Worm (Caenorhabditis elegans) whole organism, midembryonic: ENCODE results near the gene clec-50.

Experiments used
- T22C8.4 ChIP-seq: fragments of 200-800 bp; sonication (Bioruptor generic); IDR thresholded peaks from 2 replicates; pipeline ENCODE4 v1.3.6; 2022; ENCODE audit warnings: missing genetic modification characterization, missing compliant biosample characterization
- cog-1 ChIP-seq: sonication (generic microtip); optimal IDR thresholded peaks from 2 replicates; lab custom pipeline; 2016; ENCODE audit warnings: missing genetic modification characterization, missing compliant biosample characterization
- flt-1 ChIP-seq: fragments of 200-800 bp; sonication (Bioruptor generic); IDR thresholded peaks from 2 replicates; pipeline ENCODE4 v1.3.6; 2022; ENCODE audit warnings: missing genetic modification characterization, missing compliant biosample characterization
- klf-2 ChIP-seq: fragments of 200-800 bp; sonication (Bioruptor generic); conservative IDR thresholded peaks from 2 replicates; pipeline ENCODE4 v1.3.6; 2022; ENCODE audit warnings: missing genetic modification reagents, missing genetic modification characterization, missing compliant biosample characterization
- med-1 ChIP-seq: sonication (generic microtip); optimal IDR thresholded peaks from 2 replicates; lab custom pipeline; 2017; ENCODE audit warnings: missing genetic modification characterization, mild to moderate bottlenecking, missing compliant biosample characterization, antibody characterized with exemption, missing genetic modification reagents; ENCODE audit not compliant: insufficient read depth
- ref-1 ChIP-seq: fragments of 200-800 bp; sonication (Bioruptor generic); conservative IDR thresholded peaks from 2 replicates; pipeline ENCODE4 v1.3.6; 2022; ENCODE audit warnings: missing genetic modification reagents, missing genetic modification characterization, missing compliant biosample characterization
- tab-1 ChIP-seq: fragments of 200-800 bp; sonication (Bioruptor generic); IDR thresholded peaks from 2 replicates; pipeline ENCODE4 v1.3.6; 2022; ENCODE audit warnings: missing genetic modification characterization, missing compliant biosample characterization
- ztf-23 ChIP-seq: fragments of 200-800 bp; sonication (Bioruptor generic); IDR thresholded peaks from 2 replicates; pipeline ENCODE4 v1.3.6; 2022; ENCODE audit warnings: missing genetic modification reagents, missing genetic modification characterization, missing compliant biosample characterization
- ztf-29 ChIP-seq: fragments of 200-800 bp; sonication (Bioruptor generic); IDR thresholded peaks from 2 replicates; pipeline ENCODE4 v1.3.6; 2022; ENCODE audit warnings: missing genetic modification reagents, missing genetic modification characterization, missing compliant biosample characterization

clec-50 gene

ce11 chrV:19727990-19728389, 27.2 kb downstream of the clec-50 start:
- TF ChIP-seq cog-1 (tag; lab: Kevin White, UChicago), result no peak
- TF ChIP-seq tab-1 (GFP tag; lab: Robert Waterston, UW), result no peak
- TF ChIP-seq med-1 (GFP tag; lab: Kevin White, UChicago), result no peak
- TF ChIP-seq ref-1 (GFP tag; lab: Robert Waterston, UW), result no peak
- no peak for TF ChIP-seq ztf-23 (GFP tag; lab: Robert Waterston, UW)
- TF ChIP-seq flt-1 (GFP tag; lab: Robert Waterston, UW), result no peak
- no peak for TF ChIP-seq klf-2 (GFP tag; lab: Robert Waterston, UW)
- no peak for TF ChIP-seq ztf-29 (GFP tag; lab: Robert Waterston, UW)
- no peak for TF ChIP-seq T22C8.4 (GFP tag; lab: Robert Waterston, UW)

- TF ChIP-seq ztf-29 (GFP tag; lab: Robert Waterston, UW), result no peak
- no peak for TF ChIP-seq med-1 (GFP tag; lab: Kevin White, UChicago)
- TF ChIP-seq ref-1 (GFP tag; lab: Robert Waterston, UW), result no peak
- TF ChIP-seq T22C8.4 (GFP tag; lab: Robert Waterston, UW), result no peak
- no peak for TF ChIP-seq tab-1 (GFP tag; lab: Robert Waterston, UW)
- no peak for TF ChIP-seq klf-2 (GFP tag; lab: Robert Waterston, UW)
- no peak for TF ChIP-seq flt-1 (GFP tag; lab: Robert Waterston, UW)
These were observed 30.6 kb downstream of the clec-50 start for ce11 chrV:19724589-19724988.

- no peak for TF ChIP-seq cog-1 (tag; lab: Kevin White, UChicago)
- peak; percentile 86 for TF ChIP-seq ztf-23 (GFP tag; lab: Robert Waterston, UW)
- peak; percentile 64; the same call in 1 of the 2 replicates for TF ChIP-seq ztf-29 (GFP tag; lab: Robert Waterston, UW)
- TF ChIP-seq klf-2 (GFP tag; lab: Robert Waterston, UW), result 0 out of 2 replicates have a peak, but pooled peaks have one; percentile 32
- TF ChIP-seq tab-1 (GFP tag; lab: Robert Waterston, UW), result peak; percentile 85
- TF ChIP-seq flt-1 (GFP tag; lab: Robert Waterston, UW), result peak; percentile 93
- peak; percentile 42 for TF ChIP-seq med-1 (GFP tag; lab: Kevin White, UChicago)
- TF ChIP-seq T22C8.4 (GFP tag; lab: Robert Waterston, UW), result peak; percentile 72
- TF ChIP-seq ref-1 (GFP tag; lab: Robert Waterston, UW), result peak; percentile 52; the same call in 1 of the 2 replicates
These were observed 32.3 kb downstream of the clec-50 start for ce11 chrV:19722881-19723280.

ce11 chrV:19719253-19719652, 35.9 kb downstream of the clec-50 start, which contains the start of gene Y116F11A.6:
TSS of gene Y116F11A.6 (plus strand) at chrV:19719553.
- TF ChIP-seq klf-2 (GFP tag; lab: Robert Waterston, UW), result no peak
- no peak for TF ChIP-seq T22C8.4 (GFP tag; lab: Robert Waterston, UW)
- no peak for TF ChIP-seq cog-1 (tag; lab: Kevin White, UChicago)
- no peak for TF ChIP-seq tab-1 (GFP tag; lab: Robert Waterston, UW)
- no peak for TF ChIP-seq ztf-29 (GFP tag; lab: Robert Waterston, UW)
- no peak for TF ChIP-seq ztf-23 (GFP tag; lab: Robert Waterston, UW)
- TF ChIP-seq ref-1 (GFP tag; lab: Robert Waterston, UW), result no peak
- no peak for TF ChIP-seq flt-1 (GFP tag; lab: Robert Waterston, UW)
- TF ChIP-seq med-1 (GFP tag; lab: Kevin White, UChicago), result no peak

ce11 chrV:19718660-19719059, 36.5 kb downstream of the clec-50 start:
- TF ChIP-seq ztf-23 (GFP tag; lab: Robert Waterston, UW) (no peak), ztf-29 (GFP tag; lab: Robert Waterston, UW) (peak; percentile 52; the same call in 1 of the 2 replicates), cog-1 (tag; lab: Kevin White, UChicago) (no peak), flt-1 (GFP tag; lab: Robert Waterston, UW) (no peak), med-1 (GFP tag; lab: Kevin White, UChicago) (no peak)

- no peak for TF ChIP-seq T22C8.4 (GFP tag; lab: Robert Waterston, UW)
- TF ChIP-seq klf-2 (GFP tag; lab: Robert Waterston, UW), result no peak
- TF ChIP-seq tab-1 (GFP tag; lab: Robert Waterston, UW), result no peak
- TF ChIP-seq cog-1 (tag; lab: Kevin White, UChicago), result no peak
- no peak for TF ChIP-seq ztf-29 (GFP tag; lab: Robert Waterston, UW)
- no peak for TF ChIP-seq med-1 (GFP tag; lab: Kevin White, UChicago)
- no peak for TF ChIP-seq flt-1 (GFP tag; lab: Robert Waterston, UW)
- TF ChIP-seq ztf-23 (GFP tag; lab: Robert Waterston, UW), result no peak
- no peak for TF ChIP-seq ref-1 (GFP tag; lab: Robert Waterston, UW)
These were observed 37.2 kb downstream of the clec-50 start for ce11 chrV:19717933-19718332.

- TF ChIP-seq cog-1 (tag; lab: Kevin White, UChicago), result no peak
- no peak for TF ChIP-seq med-1 (GFP tag; lab: Kevin White, UChicago)
- TF ChIP-seq ztf-29 (GFP tag; lab: Robert Waterston, UW), result no peak
- no peak for TF ChIP-seq flt-1 (GFP tag; lab: Robert Waterston, UW)
- TF ChIP-seq ref-1 (GFP tag; lab: Robert Waterston, UW), result no peak
- TF ChIP-seq ztf-23 (GFP tag; lab: Robert Waterston, UW), result no peak
- no peak for TF ChIP-seq T22C8.4 (GFP tag; lab: Robert Waterston, UW)
- no peak for TF ChIP-seq tab-1 (GFP tag; lab: Robert Waterston, UW)
- TF ChIP-seq klf-2 (GFP tag; lab: Robert Waterston, UW), result no peak
These were observed 39.3 kb downstream of the clec-50 start, which contains the start of gene Y43F8C.17 for ce11 chrV:19715847-19716246. TSS of gene Y43F8C.17 (plus strand) at chrV:19716147.

- TF ChIP-seq ztf-29 (GFP tag; lab: Robert Waterston, UW) (no peak), med-1 (GFP tag; lab: Kevin White, UChicago) (no peak), T22C8.4 (GFP tag; lab: Robert Waterston, UW) (no peak), cog-1 (tag; lab: Kevin White, UChicago) (no peak), klf-2 (GFP tag; lab: Robert Waterston, UW) (no peak), tab-1 (GFP tag; lab: Robert Waterston, UW) (no peak), ref-1 (GFP tag; lab: Robert Waterston, UW) (no peak), ztf-23 (GFP tag; lab: Robert Waterston, UW) (no peak), flt-1 (GFP tag; lab: Robert Waterston, UW) (no peak)
These were observed 39.7 kb downstream of the clec-50 start, which contains the start of gene Y43F8C.16 for ce11 chrV:19715419-19715818. TSS of gene Y43F8C.16 (minus strand) at chrV:19715519.
